Comparison of ENCODE assay signal across 3 fruit fly cellular contexts in the genomic region with DNA sequence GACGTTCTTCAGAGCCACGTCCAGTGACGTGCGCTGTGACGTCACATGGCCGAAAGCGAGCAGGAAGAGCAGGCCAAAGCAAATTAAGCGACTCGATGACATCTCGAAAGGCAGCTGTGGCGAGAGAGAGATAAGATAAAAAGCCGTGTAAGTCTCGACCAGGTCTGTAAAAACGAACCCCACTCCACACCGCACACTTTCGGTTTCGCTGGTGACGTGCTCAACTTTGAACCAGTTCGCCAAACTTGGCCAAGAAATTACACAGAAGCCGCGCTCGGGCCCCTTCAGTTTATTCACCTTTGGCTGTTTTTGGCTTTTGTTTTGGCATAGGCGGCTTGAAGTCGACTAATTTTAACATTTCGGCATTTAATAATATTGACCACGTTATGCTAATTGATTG.
A peak's percentile ranks its signal among the peaks of the same experiment; 100 is the strongest.
TF ChIP-seq lines count a peak whose summit lies in the region.

No protein-coding gene starts in this region.

- no peak for TF ChIP-seq CTCF in whole organism, embryonic (GFP tag; optimal IDR thresholded peaks at IDR 0.05; lab: Kevin White, UChicago)

TF ChIP-seq in whole organism, embryonic, 481 proteins besides CTCF, POLR2A, EP300 and RAD21:
- TF ChIP-seq ems (GFP tag; optimal IDR thresholded peaks at IDR 0.05; lab: Kevin White, UChicago) = no peak
- TF ChIP-seq bowl (GFP tag; IDR thresholded peaks at IDR 0.05; lab: Robert Waterston, UW) = 0 out of 2 replicates have a peak, but pooled peaks have one; percentile 32
- peak; percentile 73 for TF ChIP-seq sd (tag; optimal IDR thresholded peaks at IDR 0.05; lab: Kevin White, UChicago)
- TF ChIP-seq CG15514 (GFP tag; optimal IDR thresholded peaks at IDR 0.05; lab: Kevin White, UChicago) = peak; percentile 78
- TF ChIP-seq CG7357 (GFP tag; IDR thresholded peaks at IDR 0.05; lab: Robert Waterston, UW) = no peak
- no peak for TF ChIP-seq pfk (GFP tag; optimal IDR thresholded peaks at IDR 0.05; lab: Kevin White, UChicago)
- TF ChIP-seq CG2116 (GFP tag; optimal IDR thresholded peaks at IDR 0.05; lab: Kevin White, UChicago) = no peak
- TF ChIP-seq Stat92E (GFP tag; optimal IDR thresholded peaks at IDR 0.05; lab: Kevin White, UChicago) = no peak
- TF ChIP-seq CG13894 (tag; optimal IDR thresholded peaks at IDR 0.05; lab: Kevin White, UChicago) = peak; percentile 48
- peak; percentile 41; the same call in 1 of the 4 replicates for TF ChIP-seq chinmo (GFP tag; IDR thresholded peaks at IDR 0.05; lab: Robert Waterston, UW; ENCODE audit: partially characterized antibody)
- TF ChIP-seq ken (GFP tag; IDR thresholded peaks at IDR 0.05; lab: Robert Waterston, UW) = no peak
- TF ChIP-seq CG12769 (tag; optimal IDR thresholded peaks at IDR 0.05; lab: Kevin White, UChicago) = peak; percentile 51
- no peak for TF ChIP-seq CG14965 (GFP tag; optimal IDR thresholded peaks at IDR 0.05; lab: Kevin White, UChicago; ENCODE audit: borderline replicate concordance)
- TF ChIP-seq CG9215 (GFP tag; IDR thresholded peaks at IDR 0.05; lab: Robert Waterston, UW) = no peak
- TF ChIP-seq Blimp-1 (GFP tag; optimal IDR thresholded peaks at IDR 0.05; lab: Kevin White, UChicago) = peak; percentile 95
- no peak for TF ChIP-seq CG15601 (tag; optimal IDR thresholded peaks at IDR 0.05; lab: Kevin White, UChicago)
- 0 out of 2 replicates have a peak, but pooled peaks have one; percentile 22 for TF ChIP-seq vvl (GFP tag; IDR thresholded peaks at IDR 0.05; lab: Robert Waterston, UW)

TF ChIP-seq in whole organism, prepupa, 60 proteins besides CTCF, POLR2A, EP300 and RAD21:
- TF ChIP-seq Blimp-1 (GFP tag; optimal IDR thresholded peaks at IDR 0.05; lab: Kevin White, UChicago) (peak; percentile 95), CG7368 (GFP tag; optimal IDR thresholded peaks at IDR 0.05; lab: Kevin White, UChicago) (no peak), CG6163 (GFP tag; IDR thresholded peaks at IDR 0.05; lab: Robert Waterston, UW) (0 out of 3 replicates have a peak, but pooled peaks have one; percentile 24)

TF ChIP-seq in whole organism, pupa, 21 proteins besides CTCF, POLR2A, EP300 and RAD21:
- TF ChIP-seq Ets98B (GFP tag; IDR thresholded peaks at IDR 0.05; lab: Robert Waterston, UW) = no peak
- no peak for TF ChIP-seq CG32121 (GFP tag; IDR thresholded peaks at IDR 0.05; lab: Robert Waterston, UW)
- TF ChIP-seq EcR (GFP tag; optimal IDR thresholded peaks at IDR 0.05; lab: Kevin White, UChicago) = peak; percentile 41
- TF ChIP-seq CG4496 (GFP tag; IDR thresholded peaks at IDR 0.05; lab: Robert Waterston, UW) = 0 out of 3 replicates have a peak, but pooled peaks have one; percentile 51
- TF ChIP-seq CG13204 (GFP tag; optimal IDR thresholded peaks at IDR 0.05; lab: Kevin White, UChicago) = peak; percentile 37

Comparison
In these comparisons a context has a peak if more than half of its experiments do, and no peak if none do; other contexts are left out.
1. Of the 7 proteins assayed by ChIP-seq in both whole organism, embryonic and whole organism, prepupa: peak only in whole organism, embryonic: none; only in whole organism, prepupa: none; in both: Blimp-1; in neither: 6.